Worm (Caenorhabditis elegans) whole organism, early embryonic: ENCODE measurements around the gene pitr-3.

Source experiments
- B0310.2 ChIP-seq: sonication (generic microtip); optimal IDR thresholded peaks from 2 replicates; lab custom pipeline; 2016; ENCODE audit warnings: mild to moderate bottlenecking, missing genetic modification characterization, missing compliant biosample characterization
- aly-1 ChIP-seq: sonication (generic microtip); optimal IDR thresholded peaks from 2 replicates; lab custom pipeline; 2016; ENCODE audit warnings: missing genetic modification characterization, missing compliant biosample characterization
- ceh-13 ChIP-seq: fragments of 200-800 bp; sonication (Bioruptor generic); optimal IDR thresholded peaks from 2 replicates; lab custom pipeline; 2018; ENCODE audit warnings: mild to moderate bottlenecking, missing genetic modification characterization, missing compliant biosample characterization
- ets-7 ChIP-seq: sonication (generic microtip); optimal IDR thresholded peaks from 2 replicates; lab custom pipeline; 2016; ENCODE audit warnings: missing genotype, missing genetic modification characterization, missing compliant biosample characterization
- flt-1 ChIP-seq: fragments of 200-800 bp; sonication (Bioruptor generic); IDR thresholded peaks from 2 replicates; pipeline ENCODE4 v1.3.6; 2022; ENCODE audit warnings: missing genetic modification characterization, missing compliant biosample characterization
- hmg-4 ChIP-seq: fragments of 200-800 bp; sonication (Bioruptor generic); optimal IDR thresholded peaks from 2 replicates; lab custom pipeline; 2018; ENCODE audit warnings: mild to moderate bottlenecking, missing genetic modification characterization, missing compliant biosample characterization
- scrt-1 ChIP-seq: fragments of 200-800 bp; sonication (Bioruptor generic); IDR thresholded peaks from 2 replicates; pipeline ENCODE4 v1.3.6; 2022; ENCODE audit warnings: missing genetic modification characterization, missing compliant biosample characterization
- tra-4 ChIP-seq: sonication (generic microtip); optimal IDR thresholded peaks from 2 replicates; lab custom pipeline; 2017; ENCODE audit warnings: missing genetic modification characterization, missing compliant biosample characterization

- TF ChIP-seq B0310.2 (tag; lab: Kevin White, UChicago) (no peak), flt-1 (no peak), hmg-4 (no peak), aly-1 (tag; lab: Kevin White, UChicago) (no peak), tra-4 (tag; lab: Kevin White, UChicago) (no peak), ets-7 (tag; lab: Kevin White, UChicago) (no peak), ceh-13 (GFP tag; lab: Kevin White, UChicago) (no peak), scrt-1 (GFP tag; lab: Robert Waterston, UW) (no peak)
Observed at ce11 chrV:9181669-9182250, 40.6 kb upstream of the pitr-3 start, which contains the start of gene ptr-1.
